Worm (Caenorhabditis elegans) whole organism, midembryonic: ENCODE results near the gene ZC239.22.

Experiments used
- T22C8.4 ChIP-seq: fragments of 200-800 bp; sonication (Bioruptor generic); IDR thresholded peaks from 2 replicates; pipeline ENCODE4 v1.3.6; 2022; ENCODE audit warnings: missing genetic modification characterization, missing compliant biosample characterization
- flt-1 ChIP-seq: fragments of 200-800 bp; sonication (Bioruptor generic); IDR thresholded peaks from 2 replicates; pipeline ENCODE4 v1.3.6; 2022; ENCODE audit warnings: missing genetic modification characterization, missing compliant biosample characterization
- klf-2 ChIP-seq: fragments of 200-800 bp; sonication (Bioruptor generic); conservative IDR thresholded peaks from 2 replicates; pipeline ENCODE4 v1.3.6; 2022; ENCODE audit warnings: missing genetic modification reagents, missing genetic modification characterization, missing compliant biosample characterization
- ref-1 ChIP-seq: fragments of 200-800 bp; sonication (Bioruptor generic); conservative IDR thresholded peaks from 2 replicates; pipeline ENCODE4 v1.3.6; 2022; ENCODE audit warnings: missing genetic modification reagents, missing genetic modification characterization, missing compliant biosample characterization
- tab-1 ChIP-seq: fragments of 200-800 bp; sonication (Bioruptor generic); IDR thresholded peaks from 2 replicates; pipeline ENCODE4 v1.3.6; 2022; ENCODE audit warnings: missing genetic modification characterization, missing compliant biosample characterization
- ztf-23 ChIP-seq: fragments of 200-800 bp; sonication (Bioruptor generic); IDR thresholded peaks from 2 replicates; pipeline ENCODE4 v1.3.6; 2022; ENCODE audit warnings: missing genetic modification reagents, missing genetic modification characterization, missing compliant biosample characterization
- ztf-29 ChIP-seq: fragments of 200-800 bp; sonication (Bioruptor generic); IDR thresholded peaks from 2 replicates; pipeline ENCODE4 v1.3.6; 2022; ENCODE audit warnings: missing genetic modification reagents, missing genetic modification characterization, missing compliant biosample characterization

DNA sequence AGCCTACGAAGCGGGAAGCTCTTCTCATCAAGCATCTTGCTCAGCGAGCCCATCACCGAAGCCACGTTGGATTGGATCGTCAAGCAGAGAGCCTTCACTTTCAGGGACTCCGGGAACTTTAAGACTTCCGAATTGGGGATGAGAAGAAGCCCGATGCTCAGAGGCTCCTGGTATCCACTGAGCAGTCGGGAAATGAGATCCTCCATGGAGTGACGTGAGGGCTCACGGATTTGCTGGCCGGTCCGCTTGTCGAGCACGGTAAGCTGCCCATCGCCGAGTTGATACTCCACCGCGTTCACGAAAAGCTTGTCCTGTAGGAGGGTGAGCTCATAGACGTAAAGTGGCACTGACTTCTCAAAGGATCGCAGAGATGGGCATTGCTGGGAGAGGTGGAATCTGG is 26.9 kb upstream of the ZC239.22 start:
- TF ChIP-seq flt-1 (GFP tag; lab: Robert Waterston, UW), result no peak
- TF ChIP-seq tab-1 (GFP tag; lab: Robert Waterston, UW), result no peak
- no peak for TF ChIP-seq ref-1
- no peak for TF ChIP-seq ztf-23
- TF ChIP-seq T22C8.4 (GFP tag; lab: Robert Waterston, UW), result no peak
- no peak for TF ChIP-seq klf-2 (GFP tag; lab: Robert Waterston, UW)
- no peak for TF ChIP-seq ztf-29 (GFP tag; lab: Robert Waterston, UW)
